Fruit fly (Drosophila melanogaster): ENCODE measurements around the gene Ac76E.

Gene Ac76E

dm6 chr3L:19905427-19905826 is 33.7 kb upstream of the Ac76E start (continued):
- TF ChIP-seq lz (GFP tag; optimal IDR thresholded peaks at IDR 0.05), result peak; percentile 41
- no peak for TF ChIP-seq ss (GFP tag; optimal IDR thresholded peaks at IDR 0.05)
- TF ChIP-seq CG32006 (GFP tag; optimal IDR thresholded peaks at IDR 0.05), result peak; percentile 65
- TF ChIP-seq CG31627 (GFP tag; optimal IDR thresholded peaks at IDR 0.05), result peak; percentile 53
- TF ChIP-seq Ets21C (GFP tag; optimal IDR thresholded peaks at IDR 0.05), result no peak
- no peak for TF ChIP-seq Ets96B (tag; optimal IDR thresholded peaks at IDR 0.05)
- peak; percentile 39 for TF ChIP-seq Lpt (GFP tag; optimal IDR thresholded peaks at IDR 0.05)

DNA sequence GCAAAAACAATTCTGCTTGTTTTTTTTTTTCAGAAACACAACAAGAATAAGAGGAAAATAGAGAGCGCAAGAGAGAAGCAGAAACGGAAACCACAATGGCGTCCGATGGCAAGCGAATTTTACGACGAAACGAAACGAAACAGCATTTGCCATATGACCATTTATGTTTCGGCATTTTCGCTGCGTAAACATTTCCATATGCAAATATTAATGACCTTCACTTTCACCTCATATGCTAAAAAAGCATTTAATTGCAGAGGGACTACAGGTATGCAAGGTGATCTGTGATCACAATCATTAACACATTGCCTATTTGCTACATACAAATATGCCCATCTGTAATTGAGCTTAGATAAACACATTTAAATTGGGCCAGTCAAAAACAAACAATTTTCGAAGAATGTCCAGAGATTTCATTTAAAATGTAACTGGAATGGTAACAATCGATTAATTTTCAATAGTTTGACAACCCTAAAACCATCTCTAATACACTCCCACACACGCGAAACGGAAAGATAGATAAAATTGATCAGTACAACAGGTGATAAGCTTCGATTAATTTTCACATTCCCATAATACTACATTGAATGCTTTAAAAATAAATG is 32.8 kb upstream of the Ac76E start:
- TF ChIP-seq CG32006 (GFP tag; optimal IDR thresholded peaks at IDR 0.05) (peak; percentile 6), fd85E (GFP tag; optimal IDR thresholded peaks at IDR 0.05) (no peak), eg (GFP tag; IDR thresholded peaks at IDR 0.05) (0 out of 3 replicates have a peak, but pooled peaks have one; percentile 13), Gug (GFP tag; IDR thresholded peaks at IDR 0.05) (no peak), Eip78C (GFP tag) (peak; percentile 59)

dm6 chr3L:19906780-19907705 is 32.0 kb upstream of the Ac76E start:
- no peak for TF ChIP-seq CG8632 (GFP tag; optimal IDR thresholded peaks at IDR 0.05)
- TF ChIP-seq CG6792 (GFP tag; optimal IDR thresholded peaks at IDR 0.05), result no peak
- TF ChIP-seq esn (GFP tag; optimal IDR thresholded peaks at IDR 0.05), result no peak
- no peak for TF ChIP-seq CG16779 (tag; optimal IDR thresholded peaks at IDR 0.05)
- no peak for TF ChIP-seq eg (GFP tag; IDR thresholded peaks at IDR 0.05)
- TF ChIP-seq dac (GFP tag; optimal IDR thresholded peaks at IDR 0.05), result no peak
- TF ChIP-seq fd85E (GFP tag; optimal IDR thresholded peaks at IDR 0.05), result no peak
- TF ChIP-seq CG11294 (GFP tag; IDR thresholded peaks at IDR 0.05), result no peak
- TF ChIP-seq Hr4 (GFP tag; optimal IDR thresholded peaks at IDR 0.05), result no peak
- TF ChIP-seq dsx (GFP tag; optimal IDR thresholded peaks at IDR 0.05; ENCODE audit: poor library complexity, severe bottlenecking), result peak; percentile 57
- no peak for TF ChIP-seq CG1621 (tag; optimal IDR thresholded peaks at IDR 0.05)
- no peak for TF ChIP-seq CG3032 (tag; optimal IDR thresholded peaks at IDR 0.05)
- TF ChIP-seq svp (GFP tag), result peak; percentile 78
- no peak for TF ChIP-seq CG7368 (GFP tag; optimal IDR thresholded peaks at IDR 0.05)
- TF ChIP-seq Ets96B (tag; optimal IDR thresholded peaks at IDR 0.05), result no peak
- no peak for TF ChIP-seq Sox15 (GFP tag; optimal IDR thresholded peaks at IDR 0.05)
- no peak for TF ChIP-seq spab (GFP tag; optimal IDR thresholded peaks at IDR 0.05)
- no peak for TF ChIP-seq CG6854 (GFP tag; optimal IDR thresholded peaks at IDR 0.05)
- TF ChIP-seq CG32006 (GFP tag; optimal IDR thresholded peaks at IDR 0.05), result no peak
- TF ChIP-seq CG4318 (GFP tag; optimal IDR thresholded peaks at IDR 0.05), result no peak
- peak; percentile 78 for TF ChIP-seq Eip78C (GFP tag)
- TF ChIP-seq Met (GFP tag; optimal IDR thresholded peaks at IDR 0.05), result no peak
- TF ChIP-seq pdm3 (GFP tag; optimal IDR thresholded peaks at IDR 0.05), result no peak
- no peak for TF ChIP-seq CG11762 (GFP tag; optimal IDR thresholded peaks at IDR 0.05; ENCODE audit: insufficient read depth)
- peak; percentile 34 for TF ChIP-seq acj6 (GFP tag; optimal IDR thresholded peaks at IDR 0.05)
- no peak for TF ChIP-seq net (GFP tag; optimal IDR thresholded peaks at IDR 0.05)
- no peak for TF ChIP-seq CG11902 (GFP tag; optimal IDR thresholded peaks at IDR 0.05)
- no peak for TF ChIP-seq CG6163 (GFP tag; IDR thresholded peaks at IDR 0.05)
- no peak for TF ChIP-seq Ets21C (GFP tag; optimal IDR thresholded peaks at IDR 0.05)
- peak; percentile 89 for TF ChIP-seq vri (GFP tag; optimal IDR thresholded peaks at IDR 0.05)
- TF ChIP-seq Eip75B (GFP tag; optimal IDR thresholded peaks at IDR 0.05), result no peak
- no peak for TF ChIP-seq Gug (GFP tag; IDR thresholded peaks at IDR 0.05)
- TF ChIP-seq salr (GFP tag; optimal IDR thresholded peaks at IDR 0.05), result peak in 1 of 2 experiments; percentile 17
- no peak for TF ChIP-seq CG6276 (GFP tag; optimal IDR thresholded peaks at IDR 0.05)
- TF ChIP-seq Hr39 (GFP tag; optimal IDR thresholded peaks at IDR 0.05), result no peak
- no peak for TF ChIP-seq CG10631 (GFP tag; optimal IDR thresholded peaks at IDR 0.05)
- TF ChIP-seq fkh (GFP tag; optimal IDR thresholded peaks at IDR 0.05), result peak; percentile 96
- TF ChIP-seq Blimp-1 (GFP tag; optimal IDR thresholded peaks at IDR 0.05), result peak; percentile 96
- TF ChIP-seq OdsH (GFP tag; optimal IDR thresholded peaks at IDR 0.05), result no peak
- peak; percentile 23 for TF ChIP-seq CG3919 (GFP tag; optimal IDR thresholded peaks at IDR 0.05)
- no peak for TF ChIP-seq ss (GFP tag; optimal IDR thresholded peaks at IDR 0.05)
- TF ChIP-seq lz (GFP tag; optimal IDR thresholded peaks at IDR 0.05), result no peak

Measured in whole organism, prepupa.